Fruit fly (Drosophila melanogaster): Measurements from ENCODE around the gene CG7099.

The CG7099 gene

DNA sequence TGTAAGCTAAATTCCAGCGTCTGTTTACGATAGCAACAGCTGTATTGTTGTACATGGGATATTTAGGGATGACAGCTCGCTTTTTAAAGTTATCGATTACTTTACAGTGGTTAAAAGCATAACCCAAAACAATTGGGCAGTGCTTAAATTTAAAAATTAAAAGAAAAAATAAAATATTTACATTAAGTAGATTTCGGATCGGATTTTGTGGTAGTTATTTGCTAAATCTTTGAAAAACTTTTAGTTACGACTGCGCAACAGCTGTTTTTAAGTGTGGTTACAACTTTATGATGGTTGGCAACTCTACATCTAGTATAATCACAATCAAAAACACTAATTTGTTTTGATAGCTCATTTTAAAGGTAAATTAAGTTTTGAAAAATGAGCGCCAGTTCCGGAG lies at the start of gene CG7099, which contains the start of gene Ing5:
CG7099 (plus strand) TSS at position 317 of the 400 bp plus-strand sequence.
Ing5 (minus strand) TSS at position 58 of the 400 bp plus-strand sequence.
- TF ChIP-seq CG17801 (GFP tag; optimal IDR thresholded peaks at IDR 0.05; ENCODE audit: partially characterized antibody), result peak; percentile 99

dm6 chr2L:13347473-13347872 lies 39.9 kb upstream of the CG7099 start, which contains the start of gene CG16826:
TSS of gene CG16826 (plus strand) at chr2L:13347773.
- no peak for TF ChIP-seq CG17801 (GFP tag; optimal IDR thresholded peaks at IDR 0.05; ENCODE audit: partially characterized antibody)

DNA sequence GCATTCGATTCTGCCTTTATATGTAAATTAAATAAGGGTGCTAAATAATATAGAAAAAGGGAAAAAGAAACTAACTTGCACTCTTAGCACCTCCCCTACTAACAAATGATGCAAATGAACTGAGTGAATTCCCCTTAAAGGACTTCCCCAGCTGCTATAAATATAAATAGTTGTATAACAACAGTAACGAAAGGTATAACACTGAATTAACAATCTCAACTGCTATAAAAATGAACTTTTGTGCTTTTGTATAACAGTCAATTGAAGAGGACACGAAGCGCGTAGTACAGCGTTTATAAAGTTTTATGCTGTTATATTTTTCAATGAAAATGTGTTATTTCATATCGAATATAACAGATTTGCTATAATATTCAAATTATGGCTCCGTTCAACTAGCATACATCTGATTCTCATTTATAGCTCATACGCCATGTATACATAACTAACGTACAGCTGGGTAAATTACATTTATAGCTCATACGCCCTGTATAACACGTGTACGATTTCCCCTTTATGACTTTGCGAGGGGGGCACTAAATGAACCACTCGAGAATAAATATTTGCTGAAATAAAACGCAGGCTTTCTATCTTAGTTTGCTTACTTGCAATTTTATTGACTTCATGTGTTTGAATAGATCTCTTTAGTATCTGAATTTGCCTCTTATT lies 38.0 kb upstream of the CG7099 start:
- TF ChIP-seq CG17801 (GFP tag; optimal IDR thresholded peaks at IDR 0.05; ENCODE audit: partially characterized antibody), result no peak

DNA sequence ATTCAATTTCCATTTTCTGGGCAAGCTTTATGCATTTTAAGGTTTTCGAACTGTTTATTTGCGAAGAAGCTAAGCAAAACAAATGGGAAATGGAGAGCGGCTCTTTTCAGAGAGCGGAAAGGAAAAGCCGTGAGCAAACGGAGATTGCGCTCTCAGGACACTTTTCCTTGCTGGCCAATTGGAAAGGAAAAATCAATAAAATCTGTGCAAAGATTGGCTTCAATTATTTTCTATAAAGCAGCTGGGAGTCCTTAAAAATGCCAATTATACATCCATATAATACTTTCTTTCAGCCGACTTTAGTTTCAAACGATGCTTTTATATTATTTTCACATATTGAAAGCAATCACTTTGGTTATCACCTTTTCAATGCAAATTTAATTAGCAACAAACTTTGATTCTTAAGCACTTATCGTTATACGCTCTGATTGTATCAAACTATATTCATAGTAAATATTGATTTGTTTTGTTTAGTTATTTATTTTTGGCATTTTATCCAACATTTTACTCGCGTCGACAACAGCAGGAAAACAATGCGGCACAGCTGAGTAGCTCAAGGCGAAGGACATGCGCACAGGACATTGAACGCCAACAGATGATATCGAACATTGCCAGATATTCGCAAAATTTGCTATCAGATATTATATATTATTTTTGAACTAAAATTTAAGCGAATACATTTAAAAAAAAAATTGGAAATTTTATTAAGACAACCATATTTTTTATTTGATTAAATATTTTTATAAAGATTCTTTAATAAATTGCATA lies 32.6 kb upstream of the CG7099 start, which contains the start of gene CG9395:
CG9395 (minus strand) TSS at position 494 of the 768 bp plus-strand sequence.
- TF ChIP-seq CG17801 (GFP tag; optimal IDR thresholded peaks at IDR 0.05; ENCODE audit: partially characterized antibody), result no peak

DNA sequence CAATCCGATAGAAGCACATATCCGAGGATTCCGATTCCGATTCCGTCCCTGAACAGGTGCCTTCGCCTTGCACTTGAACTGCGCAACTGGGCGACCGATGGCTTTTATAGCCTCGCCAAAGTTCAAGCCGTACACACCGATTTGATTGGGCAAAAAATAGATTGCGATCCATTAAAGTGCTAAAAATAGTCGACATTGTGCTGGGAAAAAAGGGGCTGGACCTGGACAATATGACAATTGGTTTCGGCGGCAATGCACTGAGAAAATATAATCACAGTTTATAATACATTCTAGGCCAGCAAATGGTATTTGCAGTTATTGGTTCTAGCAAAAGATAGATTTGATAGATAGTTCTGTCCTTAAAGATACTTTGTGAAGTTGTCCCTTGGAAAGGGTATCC lies 25.9 kb upstream of the CG7099 start, which contains the start of gene CG9377:
CG9377 (minus strand) TSS at position 101 of the 400 bp plus-strand sequence.
- no peak for TF ChIP-seq CG17801 (GFP tag; optimal IDR thresholded peaks at IDR 0.05; ENCODE audit: partially characterized antibody)

- no peak for TF ChIP-seq CG17801 (GFP tag; optimal IDR thresholded peaks at IDR 0.05; ENCODE audit: partially characterized antibody)
Measured at dm6 chr2L:13362953-13363352, 24.4 kb upstream of the CG7099 start.

DNA sequence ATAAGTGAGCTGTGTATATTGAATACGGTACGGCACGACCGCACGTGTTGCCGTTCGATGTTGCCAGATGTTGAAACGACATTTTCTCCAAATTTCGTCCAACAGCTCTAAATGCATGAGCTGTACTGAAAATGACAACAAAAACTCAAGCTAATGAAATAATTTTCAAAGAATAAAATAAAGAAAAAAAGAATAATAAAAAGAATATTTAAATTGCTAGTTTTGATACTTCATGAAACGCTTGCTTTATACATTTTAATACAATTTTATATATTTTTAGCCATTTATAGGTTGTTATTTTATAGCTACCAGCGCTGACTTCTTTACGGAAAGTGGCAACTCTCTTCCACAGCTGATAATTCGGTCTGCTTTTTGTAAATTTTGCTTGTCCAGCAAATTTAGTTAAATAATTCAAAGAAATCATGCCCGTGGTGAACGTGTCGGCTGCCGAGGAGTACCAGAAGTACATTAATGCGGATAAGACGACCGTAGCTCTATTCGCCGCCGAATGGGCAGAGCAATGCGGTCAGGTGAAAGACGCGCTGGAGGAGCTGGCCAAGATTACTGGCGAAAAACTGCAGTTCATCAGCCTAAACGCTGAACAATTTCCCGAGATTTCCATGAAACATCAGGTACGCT lies 21.1 kb upstream of the CG7099 start, which contains the start of the genes Nnp-1 and Grx3:
Nnp-1 (minus strand) TSS at position 81 of the 639 bp plus-strand sequence.
Grx3 (plus strand) TSS at position 339 of the 639 bp plus-strand sequence.
- peak; percentile 65 for TF ChIP-seq CG17801 (GFP tag; optimal IDR thresholded peaks at IDR 0.05; ENCODE audit: partially characterized antibody)

- no peak for TF ChIP-seq CG17801 (GFP tag; optimal IDR thresholded peaks at IDR 0.05; ENCODE audit: partially characterized antibody)
Measured at dm6 chr2L:13367378-13367777, 20.0 kb upstream of the CG7099 start, which contains the start of gene Tap42. TSS of gene Tap42 (plus strand) at chr2L:13367617.

DNA sequence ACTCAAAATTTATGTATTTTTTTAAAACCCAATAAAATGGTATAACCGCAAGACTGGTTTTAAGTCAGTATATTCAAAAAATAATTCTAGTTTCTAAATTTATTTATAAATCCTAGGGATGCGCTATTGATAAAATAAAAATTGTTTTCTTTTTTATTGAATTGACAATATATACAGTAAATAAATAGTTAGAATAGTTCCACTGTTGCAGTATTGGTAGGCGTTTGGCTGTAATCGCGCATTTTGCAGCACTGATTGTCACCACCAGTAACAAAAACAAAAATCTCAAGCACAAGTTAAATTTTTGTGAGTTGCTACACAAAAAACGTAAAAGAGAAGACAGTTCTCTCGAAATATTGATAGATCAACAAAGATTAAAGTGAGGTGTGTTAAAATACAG lies 18.4 kb upstream of the CG7099 start, which contains the start of gene CG31855:
CG31855 (plus strand) TSS at position 265 of the 400 bp plus-strand sequence.
- TF ChIP-seq CG17801 (GFP tag; optimal IDR thresholded peaks at IDR 0.05; ENCODE audit: partially characterized antibody), result peak; percentile 90

DNA sequence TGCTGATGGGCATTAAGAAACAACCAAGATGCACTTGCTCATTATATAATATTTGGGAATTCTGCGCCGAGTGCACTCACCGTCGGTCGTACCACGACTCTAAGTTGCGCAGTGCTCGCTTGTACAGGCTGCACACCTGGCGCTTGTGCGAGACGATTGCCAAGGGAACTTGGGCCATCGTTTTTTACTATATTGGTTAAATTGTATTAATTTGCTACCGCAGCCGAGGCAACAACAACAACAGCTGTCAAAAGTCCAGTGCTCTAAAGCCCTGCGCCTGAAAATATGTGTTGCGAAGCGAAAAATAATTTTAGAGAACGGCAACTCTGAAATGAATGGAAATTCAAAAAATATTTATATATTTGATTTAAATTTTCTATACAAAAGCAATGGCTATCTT lies 16.6 kb upstream of the CG7099 start, which contains the start of gene ND-B22:
ND-B22 (minus strand) TSS at position 349 of the 400 bp plus-strand sequence.
- TF ChIP-seq CG17801 (GFP tag; optimal IDR thresholded peaks at IDR 0.05; ENCODE audit: partially characterized antibody), result peak; percentile 66

- TF ChIP-seq CG17801 (GFP tag; optimal IDR thresholded peaks at IDR 0.05; ENCODE audit: partially characterized antibody), result peak; percentile 88
Measured at dm6 chr2L:13373435-13374242, 13.7 kb upstream of the CG7099 start, which contains the start of the genes Bdp1 and CG6565. TSS of gene Bdp1 (minus strand) at chr2L:13373890. TSS of gene CG6565 (plus strand) at chr2L:13374019.

- TF ChIP-seq CG17801 (GFP tag; optimal IDR thresholded peaks at IDR 0.05; ENCODE audit: partially characterized antibody), result no peak
Measured at dm6 chr2L:13376086-13376485, 11.3 kb upstream of the CG7099 start.

- peak; percentile 81 for TF ChIP-seq CG17801 (GFP tag; optimal IDR thresholded peaks at IDR 0.05; ENCODE audit: partially characterized antibody)
Measured at dm6 chr2L:13378488-13378964, 8.8 kb upstream of the CG7099 start, which contains the start of the genes CG9302 and beta'COP. TSS of gene CG9302 (minus strand) at chr2L:13378538. TSS of gene beta'COP (plus strand) at chr2L:13378902.
